Worm (Caenorhabditis elegans) whole organism, L4 larva: Measurements from ENCODE around the gene gly-1.

Source experiments
- daf-12 ChIP-seq: fragments of 150-350 bp; optimal IDR thresholded peaks from 2 replicates; lab custom pipeline; 2014; ENCODE audit warnings: missing biosample characterization, missing genetic modification reagents, missing genetic modification characterization
- egl-27 ChIP-seq: sonication (generic microtip); optimal IDR thresholded peaks from 3 replicates; lab custom pipeline; 2017; ENCODE audit warnings: missing biosample characterization, missing genetic modification reagents, missing genetic modification characterization
- fos-1 ChIP-seq: fragments of 150-350 bp; optimal IDR thresholded peaks from 2 replicates; lab custom pipeline; 2014; ENCODE audit warnings: missing biosample characterization, missing genetic modification characterization
- nhr-10 ChIP-seq: fragments of 150-350 bp; optimal IDR thresholded peaks from 2 replicates; lab custom pipeline; 2014; ENCODE audit warnings: missing biosample characterization, missing genetic modification characterization
- nhr-11 ChIP-seq: fragments of 150-350 bp; optimal IDR thresholded peaks from 2 replicates; lab custom pipeline; 2014; ENCODE audit warnings: missing biosample characterization, missing genetic modification characterization
- nhr-48 ChIP-seq: sonication (generic microtip); optimal IDR thresholded peaks from 2 replicates; lab custom pipeline; 2016; ENCODE audit warnings: mild to moderate bottlenecking, missing genetic modification characterization, missing compliant biosample characterization
- sdz-12 ChIP-seq: fragments of 200-800 bp; sonication (Bioruptor generic); optimal IDR thresholded peaks from 2 replicates; lab custom pipeline; 2018; ENCODE audit warnings: mild to moderate bottlenecking, missing genetic modification characterization, missing compliant biosample characterization
- skn-1 ChIP-seq: fragments of 150-350 bp; optimal IDR thresholded peaks from 2 replicates; lab custom pipeline; 2014; ENCODE audit warnings: missing biosample characterization, missing genetic modification characterization
- snpc-4 ChIP-seq: fragments of 150-350 bp; optimal IDR thresholded peaks from 2 replicates; lab custom pipeline; 2014; ENCODE audit warnings: missing biosample characterization, missing genetic modification characterization
- unc-62 ChIP-seq, 3 experiments: fragments of 150-350 bp in 1 of 3; sonication (generic microtip); optimal IDR thresholded peaks in 2 of 3; peaks in 1 of 3; 1 replicate in 1 of 3; 2 replicates in 2 of 3; lab custom pipeline; 2014 to 2017; ENCODE audit warnings: missing biosample characterization in 3 of 3, missing genetic modification characterization in 3 of 3, missing genetic modification reagents in 3 of 3, missing genotype in 1 of 3
- zag-1 ChIP-seq: fragments of 150-350 bp; optimal IDR thresholded peaks from 2 replicates; lab custom pipeline; 2014; ENCODE audit warnings: missing biosample characterization, missing genetic modification characterization
- ztf-11 ChIP-seq: fragments of 150-350 bp; optimal IDR thresholded peaks from 2 replicates; lab custom pipeline; 2014; ENCODE audit warnings: missing biosample characterization, missing genetic modification characterization

DNA sequence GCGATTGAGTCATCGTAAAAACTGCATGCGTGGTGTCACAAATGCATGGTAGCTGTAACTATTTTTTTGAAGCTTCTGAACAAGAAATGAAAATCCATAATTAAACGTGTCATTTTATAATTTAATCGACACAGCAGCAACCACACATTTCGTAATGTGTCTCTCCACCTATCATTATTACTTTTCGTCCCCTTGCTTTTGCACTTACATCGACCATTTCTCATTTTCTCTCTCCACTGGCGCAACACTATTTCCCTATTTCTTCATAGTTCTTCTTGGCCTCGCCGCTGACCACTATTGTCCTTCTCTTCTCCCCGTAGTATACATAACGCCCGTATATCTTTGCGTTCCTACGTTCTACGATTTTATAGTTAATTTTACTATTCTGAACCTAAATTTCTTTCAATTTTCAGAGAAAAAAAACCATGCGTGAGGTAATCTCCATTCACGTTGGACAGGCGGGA lies 16.3 kb upstream of the gly-1 start, which contains the start of gene tba-4:
- TF ChIP-seq ztf-11 (tag; lab: Kevin White, UChicago) (no peak), nhr-10 (no peak), sdz-12 (no peak), nhr-11 (tag; lab: Kevin White, UChicago) (no peak), egl-27 (tag; lab: Kevin White, UChicago) (no peak), daf-12 (tag; lab: Kevin White, UChicago) (no peak), zag-1 (tag; lab: Kevin White, UChicago) (no peak), fos-1 (no peak), skn-1 (no peak), unc-62 (GFP tag; optimal IDR thresholded peaks at IDR 0.05 in 1 of 2; lab: Kevin White, UChicago) (no peak), unc-62 (tag; optimal IDR thresholded peaks at IDR 0.05; lab: Kevin White, UChicago) (no peak), snpc-4 (tag; lab: Kevin White, UChicago) (no peak), nhr-48 (tag; lab: Kevin White, UChicago) (no peak)
